Fruit fly (Drosophila melanogaster) whole organism, pupa: ENCODE measurements around the gene CG10803.

Source experiments
- CG10348 ChIP-seq: fragments of 200-800 bp; sonication (Bioruptor generic); IDR thresholded peaks from 2 replicates; pipeline ENCODE4 v1.3.6; 2022; ENCODE audit warnings: missing biosample characterization, missing genetic modification characterization
- CG12605 ChIP-seq: fragments of 200-800 bp; sonication (Bioruptor generic); IDR thresholded peaks from 2 replicates; pipeline ENCODE4 v1.3.6; 2022; ENCODE audit warnings: missing biosample characterization, missing genetic modification characterization
- CG13204 ChIP-seq: fragments of 200-800 bp; sonication (Bioruptor generic); optimal IDR thresholded peaks from 2 replicates; lab custom pipeline; 2018; ENCODE audit warnings: missing biosample characterization, mild to moderate bottlenecking, missing genetic modification characterization, moderate library complexity
- CG14655 ChIP-seq: fragments of 200-800 bp; sonication (Bioruptor generic); optimal IDR thresholded peaks from 3 replicates; lab custom pipeline; 2017; ENCODE audit warnings: mild to moderate bottlenecking, missing biosample characterization, missing genetic modification reagents, missing genetic modification characterization
- CG15710 ChIP-seq: fragments of 200-800 bp; sonication (Bioruptor generic); optimal IDR thresholded peaks from 2 replicates; lab custom pipeline; 2018; ENCODE audit warnings: missing biosample characterization, mild to moderate bottlenecking, missing genetic modification characterization, moderate library complexity
- CG17806 ChIP-seq: fragments of 200-800 bp; sonication (Bioruptor generic); optimal IDR thresholded peaks from 2 replicates; lab custom pipeline; 2018; ENCODE audit warnings: missing biosample characterization, mild to moderate bottlenecking, missing genetic modification characterization, moderate library complexity
- CG32121 ChIP-seq: fragments of 200-800 bp; sonication (Bioruptor generic); IDR thresholded peaks from 2 replicates; pipeline ENCODE4 v1.3.6; 2022; ENCODE audit warnings: missing biosample characterization, missing genetic modification characterization
- CG34367 ChIP-seq: fragments of 200-800 bp; sonication (Bioruptor generic); optimal IDR thresholded peaks from 2 replicates; lab custom pipeline; 2018; ENCODE audit warnings: missing biosample characterization, mild to moderate bottlenecking, missing genetic modification characterization
- CG4496 ChIP-seq: fragments of 200-800 bp; sonication (Bioruptor generic); IDR thresholded peaks from 3 replicates; pipeline ENCODE4 v1.3.6; 2022; ENCODE audit warnings: missing biosample characterization, missing genetic modification characterization
- CG8159 ChIP-seq: fragments of 200-800 bp; sonication (Bioruptor generic); optimal IDR thresholded peaks from 3 replicates; lab custom pipeline; 2018; ENCODE audit warnings: missing biosample characterization, mild to moderate bottlenecking, missing genetic modification characterization, moderate library complexity
- CG8301 ChIP-seq: fragments of 200-800 bp; sonication (Bioruptor generic); optimal IDR thresholded peaks from 2 replicates; lab custom pipeline; 2018; ENCODE audit warnings: missing biosample characterization, mild to moderate bottlenecking, missing genetic modification characterization
- CG9948 ChIP-seq: fragments of 200-800 bp; sonication (Bioruptor generic); optimal IDR thresholded peaks from 2 replicates; lab custom pipeline; 2018; ENCODE audit warnings: missing biosample characterization, mild to moderate bottlenecking, missing genetic modification characterization, moderate library complexity
- D1 ChIP-seq: fragments of 200-800 bp; sonication (Bioruptor generic); optimal IDR thresholded peaks from 2 replicates; lab custom pipeline; 2018; ENCODE audit warnings: missing biosample characterization, mild to moderate bottlenecking, missing genetic modification characterization, moderate library complexity
- EcR ChIP-seq: fragments of 200-800 bp; sonication (Bioruptor generic); optimal IDR thresholded peaks from 3 replicates; lab custom pipeline; 2019; ENCODE audit warnings: missing biosample characterization, missing genetic modification characterization, mild to moderate bottlenecking, moderate library complexity, missing genetic modification reagents
- Ets98B ChIP-seq: fragments of 200-800 bp; sonication (Bioruptor generic); IDR thresholded peaks from 2 replicates; pipeline ENCODE4 v1.3.6; 2022; ENCODE audit warnings: missing biosample characterization, missing genetic modification characterization
- Pif1A ChIP-seq: fragments of 200-800 bp; sonication (Bioruptor generic); optimal IDR thresholded peaks from 3 replicates; lab custom pipeline; 2016; ENCODE audit warnings: missing biosample characterization, missing genetic modification characterization
- Pif1B ChIP-seq: fragments of 200-800 bp; sonication (Bioruptor generic); optimal IDR thresholded peaks from 3 replicates; lab custom pipeline; 2016; ENCODE audit warnings: missing biosample characterization, missing genetic modification characterization
- Snoo ChIP-seq: fragments of 200-800 bp; sonication (Bioruptor generic); optimal IDR thresholded peaks from 3 replicates; lab custom pipeline; 2017; ENCODE audit warnings: missing biosample characterization, mild to moderate bottlenecking, missing genetic modification characterization, inconsistent platforms
- fd96Ca ChIP-seq: fragments of 200-800 bp; sonication (Bioruptor generic); IDR thresholded peaks from 3 replicates; pipeline ENCODE4 v1.3.6; 2022; ENCODE audit warnings: missing biosample characterization, missing genetic modification characterization
- gl ChIP-seq: fragments of 200-800 bp; sonication (Bioruptor generic); optimal IDR thresholded peaks from 2 replicates; lab custom pipeline; 2018; ENCODE audit warnings: missing biosample characterization, mild to moderate bottlenecking, missing genetic modification characterization
- rn ChIP-seq: fragments of 200-800 bp; sonication (Bioruptor generic); IDR thresholded peaks from 2 replicates; pipeline ENCODE4 v1.3.6; 2022; ENCODE audit warnings: missing biosample characterization, missing genetic modification characterization

The CG10803 gene

dm6 chrX:3476009-3476408 lies 9.4 kb upstream of the CG10803 start:
- TF ChIP-seq CG9948 (tag; lab: Kevin White, UChicago) (peak; percentile 69), fd96Ca (peak; percentile 52; the same call in 2 of the 3 replicates), Snoo (tag; lab: Kevin White, UChicago) (peak; percentile 69), Ets98B (GFP tag; lab: Robert Waterston, UW) (peak; percentile 74), CG13204 (GFP tag; lab: Kevin White, UChicago) (no peak), CG10348 (GFP tag; lab: Robert Waterston, UW) (peak; percentile 22; the same call in 1 of the 2 replicates), CG15710 (tag; lab: Kevin White, UChicago) (peak; percentile 64), CG12605 (GFP tag; lab: Robert Waterston, UW) (peak; percentile 68), CG32121 (GFP tag; lab: Robert Waterston, UW) (peak; percentile 65), CG4496 (peak; percentile 87), Pif1B (GFP tag; lab: Kevin White, UChicago) (peak; percentile 67), gl (peak; percentile 18), CG8301 (tag; lab: Kevin White, UChicago) (peak; percentile 78), EcR (GFP tag; lab: Kevin White, UChicago) (no peak), Pif1A (GFP tag; lab: Kevin White, UChicago) (peak; percentile 72), CG14655 (GFP tag; lab: Kevin White, UChicago) (peak; percentile 85), CG17806 (peak; percentile 73), CG8159 (peak; percentile 74), CG34367 (tag; lab: Kevin White, UChicago) (peak; percentile 63), rn (peak; percentile 61), D1 (peak; percentile 26)
- TF ChIP-seq, all 21 proteins: peak for 19

dm6 chrX:3481034-3481433 lies 4.4 kb upstream of the CG10803 start:
- TF ChIP-seq CG10348 (GFP tag; lab: Robert Waterston, UW): no peak
- peak; percentile 43 for TF ChIP-seq EcR (GFP tag; lab: Kevin White, UChicago)
- no peak for TF ChIP-seq CG8159
- TF ChIP-seq Pif1A (GFP tag; lab: Kevin White, UChicago): no peak
- no peak for TF ChIP-seq CG12605 (GFP tag; lab: Robert Waterston, UW)
- peak; percentile 34; the same call in 1 of the 3 replicates for TF ChIP-seq CG4496
- TF ChIP-seq CG9948 (tag; lab: Kevin White, UChicago): no peak
- no peak for TF ChIP-seq gl
- no peak for TF ChIP-seq fd96Ca
- no peak for TF ChIP-seq CG8301 (tag; lab: Kevin White, UChicago)
- TF ChIP-seq Snoo (tag; lab: Kevin White, UChicago): no peak
- TF ChIP-seq Pif1B (GFP tag; lab: Kevin White, UChicago): no peak
- peak; percentile 33 for TF ChIP-seq D1
- TF ChIP-seq CG14655 (GFP tag; lab: Kevin White, UChicago): no peak
- TF ChIP-seq Ets98B (GFP tag; lab: Robert Waterston, UW): peak; percentile 40; the same call in 1 of the 2 replicates
- TF ChIP-seq CG15710 (tag; lab: Kevin White, UChicago): no peak
- TF ChIP-seq CG13204 (GFP tag; lab: Kevin White, UChicago): no peak
- TF ChIP-seq CG32121 (GFP tag; lab: Robert Waterston, UW): no peak
- no peak for TF ChIP-seq rn
- no peak for TF ChIP-seq CG17806
- TF ChIP-seq CG34367 (tag; lab: Kevin White, UChicago): no peak
- TF ChIP-seq, all 21 proteins: peak for 4

dm6 chrX:3482119-3483014 lies 3.1 kb upstream of the CG10803 start, which contains the start of the genes CG10804 and CG10802:
Gene CG10804, minus strand, starts transcription at chrX:3482322.
Gene CG10802, plus strand, starts transcription at chrX:3482965.
- no peak for TF ChIP-seq CG14655 (GFP tag; lab: Kevin White, UChicago)
- no peak for TF ChIP-seq gl
- peak; percentile 72; the same call in 1 of the 2 replicates for TF ChIP-seq CG32121 (GFP tag; lab: Robert Waterston, UW)
- no peak for TF ChIP-seq CG12605 (GFP tag; lab: Robert Waterston, UW)
- peak; percentile 85 for TF ChIP-seq fd96Ca
- TF ChIP-seq Ets98B (GFP tag; lab: Robert Waterston, UW): peak; percentile 87
- TF ChIP-seq CG13204 (GFP tag; lab: Kevin White, UChicago): no peak
- peak; percentile 44 for TF ChIP-seq CG34367 (tag; lab: Kevin White, UChicago)
- TF ChIP-seq rn: peak; percentile 61; the same call in 1 of the 2 replicates
- no peak for TF ChIP-seq D1
- TF ChIP-seq CG17806: peak; percentile 52
- peak; percentile 38 for TF ChIP-seq Pif1B (GFP tag; lab: Kevin White, UChicago)
- peak; percentile 40 for TF ChIP-seq CG9948 (tag; lab: Kevin White, UChicago)
- TF ChIP-seq EcR (GFP tag; lab: Kevin White, UChicago): no peak
- peak; percentile 45 for TF ChIP-seq Snoo (tag; lab: Kevin White, UChicago)
- peak; percentile 49 for TF ChIP-seq CG8159
- peak; percentile 92 for TF ChIP-seq CG4496
- TF ChIP-seq CG10348 (GFP tag; lab: Robert Waterston, UW): peak; percentile 42; the same call in 1 of the 2 replicates
- peak; percentile 58 for TF ChIP-seq CG15710 (tag; lab: Kevin White, UChicago)
- no peak for TF ChIP-seq Pif1A (GFP tag; lab: Kevin White, UChicago)
- TF ChIP-seq, all 21 proteins: peak for 13

DNA sequence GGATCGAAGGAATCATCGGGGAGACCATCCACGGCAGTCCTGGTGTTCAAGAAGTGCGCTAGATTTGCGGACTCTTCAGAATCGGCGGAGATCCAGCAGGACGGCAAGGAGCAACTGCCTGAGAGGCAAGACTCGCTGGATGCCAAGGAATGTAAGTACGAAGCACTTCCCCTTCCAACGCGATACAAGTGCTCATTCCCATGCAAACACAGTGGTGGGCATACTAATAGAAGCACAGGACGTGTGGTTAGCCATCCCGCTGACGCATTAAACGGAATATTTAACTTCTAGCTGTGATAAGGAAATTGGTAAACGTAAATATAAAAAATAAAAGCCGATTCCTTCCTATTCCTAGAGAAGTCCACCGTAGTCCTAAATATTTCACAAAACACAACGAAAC lies 421 bp downstream of the CG10803 start:
- no peak for TF ChIP-seq CG14655 (GFP tag; lab: Kevin White, UChicago)
- no peak for TF ChIP-seq CG15710 (tag; lab: Kevin White, UChicago)
- no peak for TF ChIP-seq Pif1B (GFP tag; lab: Kevin White, UChicago)
- no peak for TF ChIP-seq CG8159
- no peak for TF ChIP-seq CG8301 (tag; lab: Kevin White, UChicago)
- TF ChIP-seq CG12605 (GFP tag; lab: Robert Waterston, UW): no peak
- no peak for TF ChIP-seq CG13204 (GFP tag; lab: Kevin White, UChicago)
- TF ChIP-seq gl: no peak
- no peak for TF ChIP-seq CG10348 (GFP tag; lab: Robert Waterston, UW)
- no peak for TF ChIP-seq CG34367 (tag; lab: Kevin White, UChicago)
- TF ChIP-seq CG17806: no peak
- no peak for TF ChIP-seq rn
- TF ChIP-seq CG9948 (tag; lab: Kevin White, UChicago): no peak
- no peak for TF ChIP-seq D1
- TF ChIP-seq CG32121 (GFP tag; lab: Robert Waterston, UW): no peak
- TF ChIP-seq EcR (GFP tag; lab: Kevin White, UChicago): no peak
- no peak for TF ChIP-seq CG4496
- TF ChIP-seq Ets98B (GFP tag; lab: Robert Waterston, UW): no peak
- TF ChIP-seq fd96Ca: no peak
